Worm (Caenorhabditis elegans): Measurements from ENCODE around the gene cutl-1.

The cutl-1 gene

DNA sequence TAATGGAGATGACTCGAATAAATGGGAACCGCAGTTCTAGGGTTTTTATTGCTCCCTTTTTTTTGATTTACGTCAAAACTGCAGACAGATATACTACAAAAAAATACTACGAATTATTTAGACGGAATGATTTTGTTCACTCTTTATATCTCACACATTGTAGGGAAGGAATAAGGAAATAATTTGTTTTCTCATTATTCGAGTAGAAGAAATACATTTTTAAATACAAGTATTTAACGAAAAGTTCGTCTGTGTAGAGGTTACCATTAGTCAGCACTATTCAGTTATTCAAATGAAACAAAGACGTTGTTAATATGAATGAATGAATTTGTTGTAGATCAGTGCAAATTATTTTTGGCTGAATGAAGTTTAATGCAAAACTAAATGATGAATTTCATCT, 20.9 kb upstream of the cutl-1 start, which contains the start of gene srd-18:
srd-18 (minus strand) TSS at position 101 of the 400 bp plus-strand sequence.
- no peak for TF ChIP-seq M03D4.4 (tag; optimal IDR thresholded peaks at IDR 0.05)
- no peak for TF ChIP-seq flh-1 (GFP tag; optimal IDR thresholded peaks at IDR 0.05)
- TF ChIP-seq unc-39 (tag; optimal IDR thresholded peaks at IDR 0.05): no peak
- TF ChIP-seq nhr-237 (tag; optimal IDR thresholded peaks at IDR 0.05): no peak
- no peak for TF ChIP-seq elt-1 (tag; optimal IDR thresholded peaks at IDR 0.05; ENCODE audit: borderline replicate concordance, insufficient read depth)
- TF ChIP-seq ces-1 (GFP tag; optimal IDR thresholded peaks at IDR 0.05): no peak
- TF ChIP-seq lin-13 (tag; optimal IDR thresholded peaks at IDR 0.05): no peak
- no peak for TF ChIP-seq drap-1 (GFP tag; optimal IDR thresholded peaks at IDR 0.05)
- no peak for TF ChIP-seq bed-3 (GFP tag; optimal IDR thresholded peaks at IDR 0.05)
- TF ChIP-seq hlh-1 (tag; optimal IDR thresholded peaks at IDR 0.05): no peak
- TF ChIP-seq nhr-12 (tag; optimal IDR thresholded peaks at IDR 0.05): no peak
- no peak for TF ChIP-seq ceh-43 (GFP tag; optimal IDR thresholded peaks at IDR 0.05)

DNA sequence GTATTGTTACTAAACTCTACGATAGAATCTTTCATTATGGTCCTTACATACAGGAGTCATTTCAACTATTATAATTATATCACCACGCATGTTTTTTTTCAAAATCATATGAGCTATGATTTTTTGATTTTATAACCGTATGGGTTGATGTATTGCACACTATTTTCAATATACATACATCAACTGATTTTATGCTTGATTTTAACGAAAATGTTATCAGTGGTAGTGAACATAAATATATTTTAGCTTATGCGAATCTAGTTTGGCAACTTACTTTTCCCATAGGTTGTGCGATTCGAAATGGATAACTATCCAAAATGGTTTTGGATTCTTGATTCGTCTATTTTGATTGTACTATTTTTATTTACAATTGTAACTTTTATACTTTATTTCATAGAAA, 17.7 kb upstream of the cutl-1 start, which contains the start of gene srv-10:
srv-10 (plus strand) TSS at position 301 of the 400 bp plus-strand sequence.
- no peak for TF ChIP-seq nhr-237 (tag; optimal IDR thresholded peaks at IDR 0.05)

DNA sequence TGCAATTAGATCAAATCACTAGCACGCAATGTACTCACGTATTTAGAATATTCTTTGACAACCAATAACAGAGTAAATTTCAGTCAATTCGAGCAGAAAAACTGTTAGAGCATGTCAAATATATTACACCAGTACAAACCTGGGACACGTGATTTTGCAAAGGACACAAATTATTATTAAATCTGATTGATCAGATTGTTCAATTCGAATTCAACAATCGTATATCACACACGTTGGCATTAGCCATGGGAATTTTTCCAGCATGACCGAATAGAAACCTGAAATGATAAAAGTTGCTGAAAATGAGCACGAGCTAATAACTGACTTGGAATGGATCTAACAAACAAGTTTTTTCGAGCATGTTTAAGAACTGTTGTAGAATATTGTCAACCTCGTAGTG, 17.1 kb upstream of the cutl-1 start, which contains the start of gene srv-9:
srv-9 (minus strand) TSS at position 101 of the 400 bp plus-strand sequence.
- TF ChIP-seq lin-32 (GFP tag; optimal IDR thresholded peaks at IDR 0.05): no peak
- no peak for TF ChIP-seq ceh-43 (GFP tag; optimal IDR thresholded peaks at IDR 0.05)
- TF ChIP-seq snpc-4 (tag; optimal IDR thresholded peaks at IDR 0.05): no peak
- TF ChIP-seq unc-62 (GFP tag; optimal IDR thresholded peaks at IDR 0.05): no peak
- no peak for TF ChIP-seq lin-13 (tag; optimal IDR thresholded peaks at IDR 0.05)
- no peak for TF ChIP-seq unc-120 (tag; optimal IDR thresholded peaks at IDR 0.05; ENCODE audit: poor library complexity, severe bottlenecking)
- no peak for TF ChIP-seq drap-1 (GFP tag; optimal IDR thresholded peaks at IDR 0.05)
- TF ChIP-seq pha-4 (tag; optimal IDR thresholded peaks at IDR 0.05): no peak
- no peak for TF ChIP-seq ham-2 (GFP tag; optimal IDR thresholded peaks at IDR 0.05)
- no peak for TF ChIP-seq nhr-76 (tag; optimal IDR thresholded peaks at IDR 0.05)
- no peak for TF ChIP-seq sem-2 (GFP tag; optimal IDR thresholded peaks at IDR 0.05)
- no peak for TF ChIP-seq mab-5 (tag; optimal IDR thresholded peaks at IDR 0.05)
- no peak for TF ChIP-seq ztf-11 (tag; optimal IDR thresholded peaks at IDR 0.05)
- no peak for TF ChIP-seq nhr-237 (tag; optimal IDR thresholded peaks at IDR 0.05)
- TF ChIP-seq elt-1 (tag; optimal IDR thresholded peaks at IDR 0.05; ENCODE audit: borderline replicate concordance, insufficient read depth): no peak
- TF ChIP-seq cnd-1 (tag; optimal IDR thresholded peaks at IDR 0.05): no peak
- TF ChIP-seq unc-39 (tag; optimal IDR thresholded peaks at IDR 0.05): no peak
- no peak for TF ChIP-seq flh-1 (GFP tag; optimal IDR thresholded peaks at IDR 0.05)
- no peak for TF ChIP-seq mep-1 (tag; optimal IDR thresholded peaks at IDR 0.05)

DNA sequence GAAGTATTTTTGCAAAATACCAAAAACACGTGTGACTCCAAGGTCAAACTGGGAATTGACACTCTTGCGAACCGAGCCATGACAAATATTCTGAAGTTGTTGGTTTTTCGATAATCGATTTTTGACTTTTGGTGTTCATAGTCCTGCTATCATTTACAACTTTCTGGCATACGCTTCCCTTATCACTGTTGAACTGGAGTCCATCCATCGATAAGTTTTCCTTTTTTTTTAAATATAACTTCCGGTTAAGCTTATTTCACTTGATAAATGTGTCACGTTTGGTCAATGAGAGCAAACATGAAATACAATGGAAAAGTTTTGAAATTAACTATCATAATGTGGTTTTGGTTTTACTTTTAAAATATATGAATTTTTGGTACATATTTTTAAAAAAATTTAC, 15.8 kb upstream of the cutl-1 start:
- no peak for TF ChIP-seq cnd-1 (tag; optimal IDR thresholded peaks at IDR 0.05)
- TF ChIP-seq nhr-28 (tag; optimal IDR thresholded peaks at IDR 0.05): no peak
- no peak for TF ChIP-seq nhr-2 (tag; optimal IDR thresholded peaks at IDR 0.05)
- no peak for TF ChIP-seq sptf-1 (tag; optimal IDR thresholded peaks at IDR 0.05)
- TF ChIP-seq unc-120 (tag; optimal IDR thresholded peaks at IDR 0.05; ENCODE audit: poor library complexity, severe bottlenecking): no peak
- no peak for TF ChIP-seq lsy-2 (tag; optimal IDR thresholded peaks at IDR 0.05)
- no peak for TF ChIP-seq zip-8 (tag; optimal IDR thresholded peaks at IDR 0.05)

DNA sequence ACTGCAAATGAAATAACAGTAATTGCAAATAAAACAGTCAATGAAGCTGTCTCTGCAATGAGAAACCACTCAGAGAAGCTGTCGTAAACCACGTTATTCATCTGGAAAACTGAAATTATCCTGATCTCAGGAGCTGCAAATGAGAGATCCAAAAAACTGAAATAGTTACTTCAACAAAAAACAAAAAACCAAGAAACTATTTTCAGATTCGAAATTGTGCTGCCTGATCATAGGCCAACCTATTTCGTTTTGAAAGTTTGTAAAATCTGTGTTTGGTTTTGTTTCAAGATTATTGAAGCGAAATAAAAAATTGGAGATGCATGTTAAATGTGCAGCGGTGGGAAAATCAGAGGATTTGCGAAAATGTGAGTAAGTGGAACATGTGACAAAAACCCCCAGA, 14.7 kb upstream of the cutl-1 start, which contains the start of gene srv-8:
srv-8 (minus strand) TSS at position 101 of the 400 bp plus-strand sequence.
- TF ChIP-seq ham-2 (GFP tag; optimal IDR thresholded peaks at IDR 0.05) (no peak), mab-5 (tag; optimal IDR thresholded peaks at IDR 0.05) (no peak), ceh-39 (tag; optimal IDR thresholded peaks at IDR 0.05) (no peak), unc-39 (tag; optimal IDR thresholded peaks at IDR 0.05) (no peak), ces-1 (GFP tag; optimal IDR thresholded peaks at IDR 0.05) (no peak), unc-62 (GFP tag; optimal IDR thresholded peaks at IDR 0.05) (no peak), M03D4.4 (tag; optimal IDR thresholded peaks at IDR 0.05) (no peak), cnd-1 (tag; optimal IDR thresholded peaks at IDR 0.05) (no peak), blmp-1 (tag; optimal IDR thresholded peaks at IDR 0.05) (no peak), hlh-1 (tag; optimal IDR thresholded peaks at IDR 0.05) (no peak)

All from whole organism, mixed stage, embryonic.